Fruit fly (Drosophila melanogaster): Measurements from ENCODE around the gene CG14668.

Gene CG14668

DNA sequence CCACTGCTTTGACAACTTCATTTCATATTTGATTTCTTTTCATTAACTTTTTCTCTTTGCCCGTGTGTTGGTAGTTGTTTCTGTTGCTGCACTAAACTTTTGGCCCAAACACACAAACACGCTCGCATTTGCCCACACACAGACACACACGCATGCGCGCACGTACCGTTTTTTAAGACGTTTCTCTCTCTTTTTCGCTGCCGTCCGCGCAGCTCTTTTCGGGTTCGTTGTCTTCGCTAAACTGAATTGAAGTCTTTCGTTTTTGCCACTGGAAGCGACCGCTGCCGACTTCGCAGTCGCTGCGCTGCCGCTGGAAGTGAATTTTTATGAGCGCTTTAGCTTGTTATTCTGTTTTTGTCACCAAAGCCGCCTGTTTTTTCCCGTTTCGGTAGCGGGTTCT is 5.2 kb upstream of the CG14668 start, which contains the start of gene kkv:
Gene kkv (minus strand): TSS at position 246 of the 400 bp plus-strand sequence.
- TF ChIP-seq CG4318 (GFP tag; optimal IDR thresholded peaks at IDR 0.05) (no peak), eg (GFP tag; IDR thresholded peaks at IDR 0.05) (peak; percentile 39; the same call in 1 of the 3 replicates)

DNA sequence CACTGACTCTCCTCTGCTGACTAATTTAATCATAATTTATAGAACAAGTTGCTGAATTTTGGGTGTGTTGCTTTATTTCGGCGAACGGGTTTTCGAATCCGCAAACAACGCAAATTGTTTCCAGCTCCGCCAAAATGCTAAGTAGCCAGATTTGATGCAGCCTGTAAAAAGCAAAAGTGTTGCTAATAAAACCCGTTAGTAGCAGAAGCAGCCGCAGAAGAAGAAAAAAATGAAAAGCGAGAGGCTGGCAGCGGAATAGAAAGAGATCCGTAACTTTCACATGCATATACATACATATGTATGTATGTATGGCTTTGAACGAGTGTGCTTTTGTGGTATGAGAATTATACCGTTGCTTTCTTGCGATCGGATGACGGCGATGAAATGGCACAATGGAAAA is 4.6 kb upstream of the CG14668 start:
- TF ChIP-seq dsx (GFP tag; optimal IDR thresholded peaks at IDR 0.05; ENCODE audit: poor library complexity, severe bottlenecking) (no peak), Blimp-1 (GFP tag; optimal IDR thresholded peaks at IDR 0.05) (peak; percentile 61), CG1621 (tag; optimal IDR thresholded peaks at IDR 0.05) (no peak)

DNA sequence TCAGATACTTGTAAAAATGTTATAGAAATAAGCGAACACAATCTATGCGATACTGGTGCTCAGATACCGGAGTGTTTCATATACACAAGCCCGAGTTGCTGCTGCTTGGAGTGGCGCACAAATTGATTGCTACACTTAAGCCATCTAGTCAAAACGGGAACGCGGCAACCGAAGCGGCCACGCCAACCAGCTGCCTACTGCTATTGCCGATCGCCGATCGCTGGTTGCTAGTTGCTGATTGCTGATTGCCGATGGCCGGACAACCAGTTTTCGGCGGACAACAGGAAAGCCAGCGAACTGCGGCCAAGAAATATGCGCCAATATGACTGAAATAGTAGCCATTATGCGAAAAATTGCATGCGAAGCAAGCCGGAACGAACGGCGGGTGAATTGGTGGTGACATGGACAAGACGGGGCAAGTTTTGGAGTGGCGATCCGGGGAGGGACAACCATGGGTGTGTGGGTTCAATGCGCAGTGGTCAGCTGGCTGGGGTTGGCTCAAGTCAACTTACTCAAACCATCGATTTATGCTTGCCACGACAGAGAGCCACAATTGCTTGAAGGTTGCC is 2.7 kb upstream of the CG14668 start:
- no peak for TF ChIP-seq pdm3 (GFP tag; optimal IDR thresholded peaks at IDR 0.05)
- TF ChIP-seq acj6 (GFP tag; optimal IDR thresholded peaks at IDR 0.05) = no peak
- no peak for TF ChIP-seq Hr38 (GFP tag; optimal IDR thresholded peaks at IDR 0.05)
- peak; percentile 41 for TF ChIP-seq Lpt (GFP tag; optimal IDR thresholded peaks at IDR 0.05)
- TF ChIP-seq Sox15 (GFP tag; optimal IDR thresholded peaks at IDR 0.05) = no peak
- TF ChIP-seq CG3919 (GFP tag; optimal IDR thresholded peaks at IDR 0.05) = no peak
- TF ChIP-seq salr (GFP tag; optimal IDR thresholded peaks at IDR 0.05) = no peak
- no peak for TF ChIP-seq CG3032 (tag; optimal IDR thresholded peaks at IDR 0.05)
- TF ChIP-seq svp (GFP tag) = no peak
- TF ChIP-seq fkh (GFP tag; optimal IDR thresholded peaks at IDR 0.05) = no peak
- TF ChIP-seq CG1621 (tag; optimal IDR thresholded peaks at IDR 0.05) = peak; percentile 54
- TF ChIP-seq fd59A (GFP tag; optimal IDR thresholded peaks at IDR 0.05) = no peak
- no peak for TF ChIP-seq CG34406 (GFP tag; optimal IDR thresholded peaks at IDR 0.05)
- TF ChIP-seq achi (GFP tag; optimal IDR thresholded peaks at IDR 0.05) = no peak
- no peak for TF ChIP-seq CG11762 (GFP tag; optimal IDR thresholded peaks at IDR 0.05; ENCODE audit: insufficient read depth)
- TF ChIP-seq Ets96B (tag; optimal IDR thresholded peaks at IDR 0.05) = no peak
- TF ChIP-seq ss (GFP tag; optimal IDR thresholded peaks at IDR 0.05) = peak in 1 of 2 experiments; percentile 58
- TF ChIP-seq CG8319 (GFP tag; optimal IDR thresholded peaks at IDR 0.05) = no peak
- no peak for TF ChIP-seq CG31627 (GFP tag; optimal IDR thresholded peaks at IDR 0.05)
- TF ChIP-seq CG16779 (tag; optimal IDR thresholded peaks at IDR 0.05) = no peak
- TF ChIP-seq net (GFP tag; optimal IDR thresholded peaks at IDR 0.05) = no peak
- TF ChIP-seq Eip78C (GFP tag) = peak; percentile 40
- no peak for TF ChIP-seq Met (GFP tag; optimal IDR thresholded peaks at IDR 0.05)
- no peak for TF ChIP-seq Eip93F (GFP tag; optimal IDR thresholded peaks at IDR 0.05)
- no peak; the same call in 1 of the 2 replicates for TF ChIP-seq CG15336 (GFP tag; IDR thresholded peaks at IDR 0.05)
- TF ChIP-seq eg (GFP tag; IDR thresholded peaks at IDR 0.05) = 0 out of 3 replicates have a peak, but pooled peaks have one; percentile 23
- no peak for TF ChIP-seq CG6163 (GFP tag; IDR thresholded peaks at IDR 0.05)

DNA sequence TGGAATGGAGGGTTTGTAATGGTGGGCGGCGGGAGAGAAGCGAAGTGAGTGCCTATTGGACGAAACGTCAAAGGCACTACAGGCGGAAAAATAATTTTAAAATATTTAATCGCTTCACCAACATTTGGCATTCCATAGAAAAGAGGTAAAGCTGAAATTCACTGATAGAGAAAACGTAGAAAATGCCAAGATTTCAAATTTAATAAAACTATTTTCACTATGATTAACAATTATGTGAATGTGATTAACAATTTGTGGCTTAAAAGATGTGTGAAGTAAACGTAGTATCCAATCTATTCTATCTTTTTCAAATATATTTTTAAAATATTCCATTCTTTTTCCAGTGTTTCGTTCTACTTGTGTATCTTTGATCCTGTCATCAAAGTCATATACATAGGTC is 2.0 kb upstream of the CG14668 start:
- no peak for TF ChIP-seq esn (GFP tag; optimal IDR thresholded peaks at IDR 0.05)
- TF ChIP-seq Hr4 (GFP tag; optimal IDR thresholded peaks at IDR 0.05) = no peak
- TF ChIP-seq CG1621 (tag; optimal IDR thresholded peaks at IDR 0.05) = no peak
- no peak for TF ChIP-seq Sox102F (GFP tag; optimal IDR thresholded peaks at IDR 0.05)
- peak; percentile 74 for TF ChIP-seq Eip78C (GFP tag)
- TF ChIP-seq Hr38 (GFP tag; optimal IDR thresholded peaks at IDR 0.05) = no peak
- no peak for TF ChIP-seq CG6808 (GFP tag; optimal IDR thresholded peaks at IDR 0.05)
- no peak for TF ChIP-seq Sox15 (GFP tag; optimal IDR thresholded peaks at IDR 0.05)
- TF ChIP-seq net (GFP tag; optimal IDR thresholded peaks at IDR 0.05) = peak; percentile 29
- TF ChIP-seq Hr39 (GFP tag; optimal IDR thresholded peaks at IDR 0.05) = no peak
- no peak for TF ChIP-seq CG4318 (GFP tag; optimal IDR thresholded peaks at IDR 0.05)
- TF ChIP-seq CG8319 (GFP tag; optimal IDR thresholded peaks at IDR 0.05) = no peak
- peak; percentile 15 for TF ChIP-seq Lpt (GFP tag; optimal IDR thresholded peaks at IDR 0.05)
- TF ChIP-seq CG6276 (GFP tag; optimal IDR thresholded peaks at IDR 0.05) = no peak
- no peak for TF ChIP-seq CG15336 (GFP tag; IDR thresholded peaks at IDR 0.05)
- TF ChIP-seq CG3919 (GFP tag; optimal IDR thresholded peaks at IDR 0.05) = peak; percentile 15
- TF ChIP-seq Ets96B (tag; optimal IDR thresholded peaks at IDR 0.05) = peak; percentile 22
- TF ChIP-seq vri (GFP tag; optimal IDR thresholded peaks at IDR 0.05) = no peak
- TF ChIP-seq CG11902 (GFP tag; optimal IDR thresholded peaks at IDR 0.05) = no peak
- TF ChIP-seq dsx (GFP tag; optimal IDR thresholded peaks at IDR 0.05; ENCODE audit: poor library complexity, severe bottlenecking) = no peak
- no peak for TF ChIP-seq salr (GFP tag; optimal IDR thresholded peaks at IDR 0.05)
- no peak for TF ChIP-seq CG16779 (tag; optimal IDR thresholded peaks at IDR 0.05)
- TF ChIP-seq Met (GFP tag; optimal IDR thresholded peaks at IDR 0.05) = no peak
- no peak for TF ChIP-seq topi (GFP tag; optimal IDR thresholded peaks at IDR 0.05)
- peak; percentile 14 for TF ChIP-seq spab (GFP tag; optimal IDR thresholded peaks at IDR 0.05)
- no peak for TF ChIP-seq OdsH (GFP tag; optimal IDR thresholded peaks at IDR 0.05)
- no peak for TF ChIP-seq CG7368 (GFP tag; optimal IDR thresholded peaks at IDR 0.05)
- no peak for TF ChIP-seq CG11294 (GFP tag; IDR thresholded peaks at IDR 0.05)
- TF ChIP-seq lz (GFP tag; optimal IDR thresholded peaks at IDR 0.05) = no peak
- no peak for TF ChIP-seq CG34406 (GFP tag; optimal IDR thresholded peaks at IDR 0.05)

Data from whole organism, prepupa.